Fruit fly (Drosophila melanogaster) whole organism, adult: ENCODE data around the gene CG14657.
A peak's percentile ranks its signal among the peaks of the same experiment; 100 is the strongest.

ENCODE experiments used
- CG11617 ChIP-seq: fragments of 200-800 bp; sonication (Bioruptor generic); optimal IDR thresholded peaks from 2 replicates; lab custom pipeline; 2017; ENCODE audit warnings: mild to moderate bottlenecking, missing biosample characterization, missing genetic modification reagents, missing genetic modification characterization
- CG12768 ChIP-seq: fragments of 200-800 bp; sonication (Bioruptor generic); optimal IDR thresholded peaks from 2 replicates; lab custom pipeline; 2017; ENCODE audit warnings: missing biosample characterization, missing genetic modification characterization, mild to moderate bottlenecking, moderate library complexity, missing genetic modification reagents
- CG14711 ChIP-seq: fragments of 200-800 bp; sonication (Bioruptor generic); optimal IDR thresholded peaks from 2 replicates; lab custom pipeline; 2018; ENCODE audit warnings: missing biosample characterization, mild to moderate bottlenecking, missing genetic modification characterization, moderate library complexity
- CG1620 ChIP-seq: fragments of 200-800 bp; sonication (Bioruptor generic); optimal IDR thresholded peaks from 2 replicates; lab custom pipeline; 2016; ENCODE audit warnings: missing biosample characterization, missing genetic modification characterization
- CG33017 ChIP-seq: fragments of 200-800 bp; sonication (Bioruptor generic); optimal IDR thresholded peaks from 2 replicates; lab custom pipeline; 2018; ENCODE audit warnings: missing biosample characterization, mild to moderate bottlenecking, missing genetic modification characterization, moderate library complexity
- CG5204 ChIP-seq: fragments of 200-800 bp; sonication (Bioruptor generic); optimal IDR thresholded peaks from 2 replicates; lab custom pipeline; 2016; ENCODE audit warnings: missing biosample characterization, missing genetic modification characterization
- CG7045 ChIP-seq: fragments of 200-800 bp; sonication (Bioruptor generic); optimal IDR thresholded peaks from 2 replicates; lab custom pipeline; 2017; ENCODE audit warnings: missing biosample characterization, mild to moderate bottlenecking, missing genetic modification characterization
- CG7101 ChIP-seq: fragments of 200-800 bp; sonication (Bioruptor generic); optimal IDR thresholded peaks from 2 replicates; lab custom pipeline; 2018; ENCODE audit warnings: missing biosample characterization, mild to moderate bottlenecking, missing genetic modification characterization, moderate library complexity
- Clk ChIP-seq: fragments of 200-800 bp; sonication (Bioruptor generic); optimal IDR thresholded peaks from 2 replicates; lab custom pipeline; 2017; ENCODE audit warnings: missing biosample characterization, missing genetic modification characterization
- Crg-1 ChIP-seq: fragments of 200-800 bp; sonication (Bioruptor generic); optimal IDR thresholded peaks from 2 replicates; lab custom pipeline; 2016; ENCODE audit warnings: missing biosample characterization, missing genetic modification characterization
- Hr96 ChIP-seq: fragments of 200-800 bp; sonication (Bioruptor generic); optimal IDR thresholded peaks from 2 replicates; lab custom pipeline; 2016; ENCODE audit warnings: missing biosample characterization, missing genetic modification characterization
- Mnt ChIP-seq: fragments of 200-800 bp; sonication (Bioruptor generic); optimal IDR thresholded peaks from 2 replicates; lab custom pipeline; 2016; ENCODE audit warnings: missing biosample characterization, mild to moderate bottlenecking, missing genetic modification characterization
- bab1 ChIP-seq: fragments of 200-800 bp; sonication (Bioruptor generic); optimal IDR thresholded peaks from 3 replicates; lab custom pipeline; 2019; ENCODE audit warnings: missing biosample characterization, mild to moderate bottlenecking, missing genetic modification characterization, moderate library complexity
- cic ChIP-seq: fragments of 200-800 bp; sonication (Bioruptor generic); optimal IDR thresholded peaks from 2 replicates; lab custom pipeline; 2017; ENCODE audit warnings: missing biosample characterization, mild to moderate bottlenecking, missing genetic modification characterization, moderate library complexity
- cnc ChIP-seq, 2 experiments: fragments of >200 bp; optimal IDR thresholded peaks; 2 replicates each; lab custom pipeline; 2017
- kay ChIP-seq: fragments of 200-800 bp; sonication (Bioruptor generic); peaks from one replicate; lab custom pipeline; 2016; ENCODE audit warnings: missing biosample characterization, missing genetic modification characterization, borderline replicate concordance
- ovo ChIP-seq: fragments of 200-800 bp; sonication (Bioruptor generic); optimal IDR thresholded peaks from 2 replicates; lab custom pipeline; 2016; ENCODE audit warnings: missing biosample characterization, missing genetic modification characterization
- pad ChIP-seq: fragments of 200-800 bp; sonication (Bioruptor generic); optimal IDR thresholded peaks from 3 replicates; lab custom pipeline; 2017; ENCODE audit warnings: missing biosample characterization, missing genetic modification characterization, mild to moderate bottlenecking, moderate library complexity, missing genetic modification reagents
- tj ChIP-seq: fragments of 200-800 bp; sonication (Bioruptor generic); optimal IDR thresholded peaks from 3 replicates; lab custom pipeline; 2017; ENCODE audit warnings: missing biosample characterization, mild to moderate bottlenecking, missing genetic modification characterization, moderate library complexity
- toe ChIP-seq: fragments of 200-800 bp; sonication (Bioruptor generic); optimal IDR thresholded peaks from 2 replicates; lab custom pipeline; 2016; ENCODE audit warnings: missing biosample characterization, missing genetic modification characterization

CG14657 gene

DNA sequence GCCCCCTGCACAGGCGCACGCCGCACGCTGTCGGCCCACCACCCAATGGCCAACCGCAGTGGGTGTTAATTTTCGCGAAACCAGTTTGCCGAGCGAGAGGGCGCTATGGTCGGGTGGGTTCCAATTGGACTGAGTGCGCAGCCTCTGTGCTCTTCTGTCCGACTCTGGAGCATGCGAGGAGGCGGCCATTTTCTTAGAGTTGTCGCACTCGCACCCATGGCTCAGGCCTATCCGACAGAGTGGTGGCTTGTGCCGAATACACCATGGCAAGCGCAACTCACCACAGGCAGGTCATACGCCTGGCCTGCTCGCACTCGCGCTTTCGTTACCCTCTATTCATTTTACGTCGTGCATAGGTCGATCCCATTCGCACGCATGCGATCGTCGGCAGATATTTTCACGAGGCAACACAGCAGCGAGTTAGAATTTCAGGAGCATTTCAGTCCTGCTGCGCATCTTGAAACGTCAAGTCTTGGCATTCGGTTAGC is 31.2 kb upstream of the CG14657 start, which contains the start of gene opa:
Gene opa, plus strand, starts transcription at position 441 of the 488 bp plus-strand sequence.
- TF ChIP-seq CG14711 (tag; lab: Kevin White, UChicago), result peak; percentile 47
- peak; percentile 75 for TF ChIP-seq pad
- no peak for TF ChIP-seq CG1620 (GFP tag; lab: Kevin White, UChicago)

DNA sequence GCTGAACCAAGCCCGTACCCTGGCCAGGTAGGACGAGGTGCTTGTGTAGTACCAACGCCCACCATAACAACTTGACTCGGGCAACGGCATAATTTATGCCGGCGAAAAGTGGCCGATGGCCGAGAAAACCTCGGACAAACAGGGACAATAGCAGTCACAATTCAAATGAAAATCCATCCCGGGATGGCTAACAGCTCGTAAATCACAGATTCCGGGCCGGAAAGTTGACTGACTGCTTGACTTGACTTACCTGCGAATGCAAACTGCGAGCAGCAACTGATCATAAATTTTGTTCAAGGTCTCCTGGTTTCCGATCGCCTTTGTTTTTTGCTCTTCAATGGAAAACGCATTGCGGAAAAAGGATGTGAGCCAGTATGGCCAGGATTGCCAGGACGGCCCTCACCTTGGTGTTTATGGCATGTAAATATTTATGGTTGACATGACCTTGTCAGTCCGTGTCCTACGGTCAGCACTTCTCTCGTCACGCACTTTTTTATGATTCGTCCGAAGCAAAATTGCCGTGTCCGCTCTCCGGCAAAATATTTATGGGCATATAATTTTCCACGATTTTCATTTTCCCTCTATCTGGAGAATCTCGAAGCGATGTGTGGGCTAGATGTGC is 27.9 kb upstream of the CG14657 start:
- TF ChIP-seq kay (GFP tag; lab: Kevin White, UChicago), result no peak
- TF ChIP-seq CG11617 (GFP tag; lab: Kevin White, UChicago), result no peak
- no peak for TF ChIP-seq cic
- no peak for TF ChIP-seq CG33017 (tag; lab: Kevin White, UChicago)
- no peak for TF ChIP-seq Mnt

DNA sequence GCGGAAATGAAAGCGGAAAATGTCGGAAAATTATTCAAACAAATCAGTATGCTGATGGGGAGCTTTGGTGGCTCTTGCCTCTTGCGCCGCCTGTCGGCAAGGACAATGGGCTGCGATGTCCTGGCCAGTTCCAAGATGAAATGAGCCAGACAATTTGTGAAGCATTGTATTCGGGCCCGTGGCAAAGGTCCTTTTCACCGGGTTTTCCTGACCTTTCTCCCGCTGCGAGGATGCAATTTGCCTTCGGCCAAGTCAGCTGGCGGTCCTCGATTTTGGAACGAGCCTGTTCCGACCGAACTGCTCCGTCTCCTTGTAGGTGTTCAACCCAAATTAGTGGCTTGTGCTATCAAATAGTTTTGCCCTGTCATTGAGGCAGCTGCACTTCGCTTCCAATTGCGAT is 26.2 kb upstream of the CG14657 start:
- TF ChIP-seq cic (no peak), toe (GFP tag; lab: Kevin White, UChicago) (no peak), bab1 (GFP tag; lab: Kevin White, UChicago) (no peak), CG33017 (tag; lab: Kevin White, UChicago) (no peak), CG7101 (tag; lab: Kevin White, UChicago) (no peak), CG1620 (GFP tag; lab: Kevin White, UChicago) (no peak), CG5204 (GFP tag; lab: Kevin White, UChicago) (no peak), Hr96 (GFP tag; lab: Kevin White, UChicago) (no peak), CG11617 (GFP tag; lab: Kevin White, UChicago) (no peak), pad (no peak), ovo (no peak), Mnt (no peak), tj (GFP tag; lab: Kevin White, UChicago) (no peak), CG7045 (GFP tag; lab: Kevin White, UChicago) (no peak)

DNA sequence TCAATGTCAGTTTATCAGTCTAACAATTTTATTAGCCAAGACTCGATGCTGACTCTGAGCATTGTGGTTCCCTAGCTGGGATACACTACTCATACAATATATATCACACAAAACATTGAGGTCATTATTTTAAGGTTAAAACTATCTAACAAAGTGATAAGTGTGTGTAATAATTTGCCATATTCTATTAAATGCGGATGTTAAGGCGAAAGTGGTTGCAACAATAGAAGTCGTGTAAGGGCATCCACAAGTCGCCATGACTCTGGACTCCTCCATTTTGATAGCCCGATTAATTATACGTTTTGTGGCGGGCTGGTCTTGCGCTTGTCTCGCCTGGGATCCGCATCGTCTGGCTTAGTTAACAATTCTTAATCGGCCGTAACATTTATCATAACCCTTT is 25.6 kb upstream of the CG14657 start:
- TF ChIP-seq kay (GFP tag; lab: Kevin White, UChicago), result no peak
- no peak for TF ChIP-seq CG7101 (tag; lab: Kevin White, UChicago)
- no peak for TF ChIP-seq cnc (optimal IDR thresholded peaks at IDR 0.05; lab: Kevin White, UChicago)
- TF ChIP-seq CG11617 (GFP tag; lab: Kevin White, UChicago), result no peak
- no peak for TF ChIP-seq CG1620 (GFP tag; lab: Kevin White, UChicago)
- no peak for TF ChIP-seq cic
- TF ChIP-seq Mnt, result no peak
- TF ChIP-seq Crg-1, result no peak
- no peak for TF ChIP-seq ovo

DNA sequence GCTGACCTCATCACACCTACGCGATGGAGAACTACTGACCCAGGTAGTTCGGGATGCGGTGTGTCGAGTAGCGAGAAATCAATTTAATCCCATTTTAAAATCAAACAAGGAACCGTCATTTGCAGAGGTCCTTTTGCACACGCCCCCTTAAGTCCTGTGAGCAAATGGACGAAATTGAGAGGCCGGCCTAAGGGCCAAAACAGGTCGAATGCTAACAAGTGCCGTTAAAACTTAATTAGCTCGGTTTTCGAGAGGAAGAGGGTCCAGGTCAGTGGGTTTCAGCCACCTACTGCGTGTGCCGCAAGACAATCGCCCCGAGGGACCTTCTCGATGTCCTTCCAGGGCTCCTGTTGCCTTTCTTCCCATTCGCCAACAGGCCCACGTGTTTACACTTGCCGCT is 25.0 kb upstream of the CG14657 start:
- no peak for TF ChIP-seq tj (GFP tag; lab: Kevin White, UChicago)
- TF ChIP-seq CG1620 (GFP tag; lab: Kevin White, UChicago), result no peak
- TF ChIP-seq cnc (optimal IDR thresholded peaks at IDR 0.05; lab: Kevin White, UChicago), result no peak
- no peak for TF ChIP-seq CG7045 (GFP tag; lab: Kevin White, UChicago)
- TF ChIP-seq CG12768 (GFP tag; lab: Kevin White, UChicago), result no peak
- TF ChIP-seq CG33017 (tag; lab: Kevin White, UChicago), result no peak
- no peak for TF ChIP-seq Hr96 (GFP tag; lab: Kevin White, UChicago)

DNA sequence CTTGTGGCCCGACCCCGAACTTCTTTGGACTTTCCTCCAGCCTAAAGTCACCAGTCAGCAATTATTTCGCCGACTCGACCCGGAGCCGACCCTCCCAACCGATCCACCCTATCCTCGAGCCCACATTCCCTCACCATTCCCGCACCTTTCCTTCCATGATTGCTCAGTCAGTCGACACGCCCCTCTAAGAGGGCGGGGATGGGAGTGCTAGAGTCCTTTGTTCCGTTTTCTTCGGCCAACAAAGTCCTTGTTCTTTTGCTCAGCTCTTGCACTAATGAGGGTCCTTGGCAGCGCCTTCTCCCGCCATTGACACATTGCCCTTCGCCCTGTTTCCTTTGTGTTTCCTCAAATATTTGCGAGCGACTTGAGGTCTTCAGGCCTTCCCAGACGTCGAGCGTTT is 24.1 kb upstream of the CG14657 start:
- TF ChIP-seq CG1620 (GFP tag; lab: Kevin White, UChicago), result no peak
- no peak for TF ChIP-seq Mnt
- no peak for TF ChIP-seq Crg-1
- no peak for TF ChIP-seq CG12768 (GFP tag; lab: Kevin White, UChicago)
- TF ChIP-seq CG11617 (GFP tag; lab: Kevin White, UChicago), result no peak
- no peak for TF ChIP-seq CG5204 (GFP tag; lab: Kevin White, UChicago)
- no peak for TF ChIP-seq pad
- no peak for TF ChIP-seq Clk (GFP tag; lab: Kevin White, UChicago)
- TF ChIP-seq CG33017 (tag; lab: Kevin White, UChicago), result no peak
- TF ChIP-seq tj (GFP tag; lab: Kevin White, UChicago), result no peak
- TF ChIP-seq kay (GFP tag; lab: Kevin White, UChicago), result no peak
- no peak for TF ChIP-seq CG14711 (tag; lab: Kevin White, UChicago)
- no peak for TF ChIP-seq CG7045 (GFP tag; lab: Kevin White, UChicago)
- no peak for TF ChIP-seq cnc (optimal IDR thresholded peaks at IDR 0.05; lab: Kevin White, UChicago)
- no peak for TF ChIP-seq CG7101 (tag; lab: Kevin White, UChicago)
- no peak for TF ChIP-seq cic
- no peak for TF ChIP-seq ovo
- TF ChIP-seq toe (GFP tag; lab: Kevin White, UChicago), result no peak
- TF ChIP-seq Hr96 (GFP tag; lab: Kevin White, UChicago), result no peak
- TF ChIP-seq bab1 (GFP tag; lab: Kevin White, UChicago), result no peak

DNA sequence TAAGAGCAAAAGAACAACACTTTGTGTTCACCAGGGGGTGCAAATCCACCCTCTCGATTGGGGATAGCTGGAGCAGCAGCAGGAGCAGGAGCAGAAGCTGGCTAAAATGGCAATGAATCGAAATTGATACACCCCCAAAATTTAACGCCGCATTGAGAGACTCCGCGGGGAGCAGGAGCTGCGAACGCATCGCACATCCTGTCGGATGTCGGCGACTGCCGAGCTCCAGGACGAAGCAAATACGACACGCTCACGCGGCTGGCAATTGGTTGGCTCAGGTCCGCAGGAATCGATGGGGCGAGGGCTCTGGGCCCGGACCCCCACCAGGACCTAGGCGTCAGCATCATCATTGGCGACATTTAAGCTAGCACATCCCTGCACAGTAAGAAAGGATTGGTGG is 21.7 kb upstream of the CG14657 start:
- TF ChIP-seq Hr96 (GFP tag; lab: Kevin White, UChicago) (no peak), cnc (optimal IDR thresholded peaks at IDR 0.05; lab: Kevin White, UChicago) (no peak), CG33017 (tag; lab: Kevin White, UChicago) (no peak), toe (GFP tag; lab: Kevin White, UChicago) (no peak), CG5204 (GFP tag; lab: Kevin White, UChicago) (no peak), CG7045 (GFP tag; lab: Kevin White, UChicago) (no peak), tj (GFP tag; lab: Kevin White, UChicago) (no peak), CG12768 (GFP tag; lab: Kevin White, UChicago) (no peak), CG11617 (GFP tag; lab: Kevin White, UChicago) (no peak), Crg-1 (no peak), Mnt (no peak), cic (no peak), CG7101 (tag; lab: Kevin White, UChicago) (no peak)
